Worm (Caenorhabditis elegans) whole organism, L4/young adult: ENCODE measurements around the gene set-13.

Experiments
- W03F9.2 ChIP-seq: fragments of 150-350 bp; optimal IDR thresholded peaks from 2 replicates; lab custom pipeline; 2014; ENCODE audit warnings: missing biosample characterization, missing genetic modification characterization
- dao-5 ChIP-seq: sonication (generic microtip); optimal IDR thresholded peaks from 2 replicates; lab custom pipeline; 2016; ENCODE audit warnings: missing genotype, missing genetic modification characterization, moderate library complexity, missing compliant biosample characterization
- him-1 ChIP-seq: sonication (generic microtip); optimal IDR thresholded peaks from 2 replicates; lab custom pipeline; 2016; ENCODE audit warnings: missing genotype, missing genetic modification reagents, missing genetic modification characterization, missing compliant biosample characterization

The set-13 gene

DNA sequence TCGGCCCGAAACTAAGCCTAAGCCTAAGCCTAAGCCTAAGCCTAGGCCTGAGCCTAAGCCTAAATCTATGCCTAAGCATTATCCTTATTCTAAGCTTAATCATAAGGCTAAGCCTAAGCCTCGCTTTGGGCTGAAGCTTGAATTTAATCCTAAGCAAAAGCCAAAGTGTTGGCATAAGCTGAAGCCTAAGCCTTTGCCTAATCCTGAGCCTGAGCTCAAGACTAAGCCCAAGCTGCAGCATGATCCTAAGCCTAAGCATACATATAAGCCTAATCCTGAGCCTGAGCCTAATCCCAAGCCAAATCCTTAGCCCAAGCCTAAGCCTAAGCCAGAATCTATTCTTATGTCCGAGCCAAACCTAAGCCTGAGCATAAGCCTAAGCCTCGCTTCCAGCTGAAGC lies 29.8 kb downstream of the set-13 start:
- TF ChIP-seq dao-5 (tag; lab: Kevin White, UChicago) (no peak), him-1 (tag; lab: Kevin White, UChicago) (no peak), W03F9.2 (tag; lab: Kevin White, UChicago) (no peak)

DNA sequence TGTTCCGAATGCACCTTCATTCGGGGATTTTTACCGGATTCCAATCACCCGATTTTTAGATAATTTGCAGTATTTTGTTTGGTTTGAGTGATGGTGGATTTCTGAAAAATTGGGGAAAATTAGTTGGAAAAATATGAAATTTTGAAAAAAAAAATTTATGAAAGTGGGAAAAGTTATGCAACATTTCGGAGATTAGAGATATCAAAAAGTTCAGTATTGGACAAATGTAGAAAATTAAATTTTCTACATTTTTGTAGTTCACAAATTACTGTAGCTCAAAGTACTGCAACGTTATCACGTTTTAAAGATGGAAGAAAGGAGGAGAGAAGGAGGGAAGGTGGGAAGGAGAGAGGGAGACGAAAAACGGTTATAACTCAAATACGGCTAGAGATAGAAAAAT lies 35.7 kb downstream of the set-13 start, which contains the start of gene ptc-3:
TSS of gene ptc-3 (minus strand) at position 101 of the 400 bp plus-strand sequence.
- TF ChIP-seq W03F9.2 (tag; lab: Kevin White, UChicago), result no peak
- no peak for TF ChIP-seq him-1 (tag; lab: Kevin White, UChicago)
- no peak for TF ChIP-seq dao-5 (tag; lab: Kevin White, UChicago)

DNA sequence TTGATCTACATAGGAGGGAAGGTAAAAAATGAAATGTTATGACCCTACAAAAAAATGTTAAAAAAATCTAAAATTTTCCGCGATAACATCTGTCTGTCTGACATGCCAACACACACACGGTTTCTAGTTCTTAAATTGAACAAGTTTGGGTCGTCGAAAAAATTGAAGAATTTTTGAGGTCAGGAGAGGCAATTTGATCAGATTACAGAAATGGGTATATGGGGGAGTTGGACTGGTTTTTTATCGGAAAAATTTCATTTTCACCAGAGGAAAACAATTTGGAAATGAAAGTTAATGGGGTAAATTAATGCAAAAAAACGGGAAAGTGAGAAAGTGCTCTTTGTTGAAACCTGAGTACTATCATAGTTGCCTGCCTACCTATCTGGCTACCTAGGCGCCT lies 37.0 kb downstream of the set-13 start:
- TF ChIP-seq him-1 (tag; lab: Kevin White, UChicago), result no peak
- no peak for TF ChIP-seq dao-5 (tag; lab: Kevin White, UChicago)
- no peak for TF ChIP-seq W03F9.2 (tag; lab: Kevin White, UChicago)

DNA sequence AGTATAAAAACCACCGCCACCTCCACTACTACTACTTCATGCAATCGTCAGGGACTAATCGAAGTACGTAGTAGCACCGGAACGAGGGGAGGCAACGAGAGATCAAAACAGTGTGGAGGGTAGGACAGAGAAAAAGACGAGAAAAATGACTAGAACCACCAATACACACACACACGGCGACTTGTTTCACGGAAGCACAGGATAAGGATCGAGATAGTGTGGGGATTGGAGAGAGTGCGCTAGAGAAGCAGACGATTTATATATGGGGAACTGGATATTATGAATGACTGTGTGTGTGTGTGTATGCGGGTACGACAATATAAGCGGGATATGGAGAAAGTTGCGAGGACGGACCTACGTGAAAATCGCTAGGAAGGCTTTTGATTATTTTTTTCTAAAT lies 38.0 kb downstream of the set-13 start:
- TF ChIP-seq W03F9.2 (tag; lab: Kevin White, UChicago) (no peak), dao-5 (tag; lab: Kevin White, UChicago) (no peak), him-1 (tag; lab: Kevin White, UChicago) (no peak)

DNA sequence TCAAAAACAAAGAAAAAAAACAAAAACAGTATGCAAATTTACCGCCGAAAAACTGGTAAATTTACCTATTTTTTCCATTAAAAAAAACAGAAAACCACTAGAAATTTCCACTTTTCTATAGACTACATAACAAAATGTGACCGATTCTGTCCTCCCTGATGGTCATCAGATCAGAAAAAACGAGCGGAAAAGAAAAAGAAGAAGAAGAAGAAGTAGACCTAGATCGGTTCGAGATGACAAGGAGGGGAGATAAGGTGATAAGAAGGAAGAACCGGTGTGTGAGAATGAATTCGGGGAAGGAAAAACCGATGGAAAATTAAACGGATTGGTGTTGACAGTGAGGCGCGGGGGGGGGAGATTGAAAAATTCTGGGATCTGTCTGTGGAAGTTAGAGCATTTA lies 39.3 kb downstream of the set-13 start:
- no peak for TF ChIP-seq dao-5 (tag; lab: Kevin White, UChicago)
- no peak for TF ChIP-seq W03F9.2 (tag; lab: Kevin White, UChicago)
- no peak for TF ChIP-seq him-1 (tag; lab: Kevin White, UChicago)

DNA sequence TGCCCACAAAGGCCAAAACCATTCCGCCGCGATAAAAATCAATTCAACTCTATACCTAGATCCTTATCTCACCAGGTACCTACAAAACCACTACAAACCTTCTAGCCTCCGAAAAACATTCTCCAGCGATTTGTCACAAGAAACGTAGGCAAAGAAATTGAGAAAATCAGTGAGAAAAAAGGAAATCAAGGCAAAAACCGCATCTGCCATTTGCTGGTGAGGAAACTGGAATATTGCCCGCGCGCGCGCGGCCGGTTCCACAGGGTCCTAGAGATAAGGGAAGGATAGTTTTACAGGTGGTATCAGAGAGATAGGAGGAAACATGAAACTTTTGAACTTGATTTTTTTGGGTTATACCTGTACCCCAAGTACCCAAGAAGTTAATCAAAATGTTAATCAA lies 40.8 kb downstream of the set-13 start:
- TF ChIP-seq W03F9.2 (tag; lab: Kevin White, UChicago) (no peak), dao-5 (tag; lab: Kevin White, UChicago) (no peak), him-1 (tag; lab: Kevin White, UChicago) (no peak)

DNA sequence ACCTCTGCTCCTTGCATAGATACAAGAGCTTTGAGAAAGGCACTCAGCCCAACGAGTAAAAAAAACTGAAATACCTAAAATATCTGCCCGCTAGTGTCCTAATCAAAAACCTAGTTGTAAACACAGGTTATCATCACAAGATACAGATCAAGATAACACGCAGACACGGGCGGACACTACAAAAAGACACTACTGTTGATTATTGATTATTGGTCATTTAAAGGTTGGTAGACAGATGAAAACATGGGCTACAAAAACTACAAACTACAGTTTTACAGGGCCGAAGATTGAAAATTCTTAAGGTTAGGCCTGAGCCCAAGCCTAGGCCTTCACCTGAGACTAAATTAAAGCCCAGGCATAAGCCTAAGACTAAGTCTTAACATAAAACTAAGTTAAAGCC lies 42.1 kb downstream of the set-13 start:
- TF ChIP-seq him-1 (tag; lab: Kevin White, UChicago) (no peak), W03F9.2 (tag; lab: Kevin White, UChicago) (no peak), dao-5 (tag; lab: Kevin White, UChicago) (no peak)

DNA sequence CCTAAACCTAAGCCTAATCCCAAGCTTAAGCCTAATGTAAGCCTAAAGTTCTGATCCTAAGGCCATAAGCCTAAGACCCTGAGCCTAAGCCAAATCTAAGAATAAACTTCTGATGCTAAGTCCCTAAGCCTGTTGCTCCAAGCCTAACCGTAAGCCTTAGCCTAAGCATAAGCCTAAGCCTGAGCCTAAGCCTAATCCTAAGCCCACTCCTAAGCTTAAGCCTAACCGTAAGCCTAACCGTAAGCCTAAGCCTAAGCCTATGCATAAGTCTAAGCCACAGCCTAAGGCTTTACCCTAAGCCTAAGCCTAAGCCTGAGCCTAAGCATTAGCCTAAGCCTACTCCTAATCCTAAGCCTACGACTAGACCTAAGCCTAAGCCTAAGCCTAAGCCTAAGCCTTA lies 42.5 kb downstream of the set-13 start:
- TF ChIP-seq W03F9.2 (tag; lab: Kevin White, UChicago), result no peak
- no peak for TF ChIP-seq him-1 (tag; lab: Kevin White, UChicago)
- no peak for TF ChIP-seq dao-5 (tag; lab: Kevin White, UChicago)

DNA sequence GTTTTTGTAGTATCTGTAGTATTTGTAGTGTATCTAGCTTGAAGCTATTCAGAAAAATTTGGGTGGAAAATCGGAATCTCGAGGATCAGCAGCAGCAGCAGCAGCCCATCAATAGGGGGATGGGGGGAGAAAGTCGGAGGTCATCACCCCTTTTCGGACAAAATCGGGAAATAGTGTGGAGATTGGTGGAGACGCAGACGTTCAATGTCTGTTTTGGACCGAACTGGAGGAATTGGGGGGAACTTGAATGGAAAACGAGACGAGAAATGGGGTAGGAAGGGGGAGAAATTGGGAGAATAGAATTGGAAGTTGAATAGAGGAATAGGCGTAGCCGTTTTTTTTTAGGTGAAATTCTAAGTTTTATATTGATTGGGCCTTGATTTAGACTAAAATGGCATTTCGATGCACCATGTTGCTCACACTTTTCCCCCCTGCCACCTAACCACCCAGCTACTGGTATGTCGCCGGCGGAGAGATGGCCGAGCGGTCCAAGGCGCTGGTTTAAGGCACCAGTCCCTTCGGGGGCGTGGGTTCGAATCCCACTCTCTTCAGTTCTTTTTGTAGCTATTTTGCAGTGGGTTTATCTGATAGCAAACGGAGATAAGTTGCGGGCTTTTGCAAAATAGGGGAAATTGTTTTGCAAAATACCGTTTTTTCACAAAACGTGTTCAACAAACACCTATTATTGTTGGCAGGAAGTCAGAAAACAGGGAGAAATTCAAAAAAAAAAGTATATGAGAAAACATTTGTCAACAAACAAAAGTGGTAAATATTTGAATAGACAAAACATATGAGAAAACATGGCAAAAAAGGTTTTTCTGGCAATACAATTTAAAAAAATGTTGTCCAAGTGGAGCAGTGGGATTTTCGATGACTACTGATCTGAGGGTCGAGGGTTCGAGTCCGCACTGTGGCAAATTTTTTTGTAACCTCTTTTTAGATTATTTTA lies 43.4 kb downstream of the set-13 start:
- TF ChIP-seq him-1 (tag; lab: Kevin White, UChicago) (no peak), dao-5 (tag; lab: Kevin White, UChicago) (peak; percentile 26)

DNA sequence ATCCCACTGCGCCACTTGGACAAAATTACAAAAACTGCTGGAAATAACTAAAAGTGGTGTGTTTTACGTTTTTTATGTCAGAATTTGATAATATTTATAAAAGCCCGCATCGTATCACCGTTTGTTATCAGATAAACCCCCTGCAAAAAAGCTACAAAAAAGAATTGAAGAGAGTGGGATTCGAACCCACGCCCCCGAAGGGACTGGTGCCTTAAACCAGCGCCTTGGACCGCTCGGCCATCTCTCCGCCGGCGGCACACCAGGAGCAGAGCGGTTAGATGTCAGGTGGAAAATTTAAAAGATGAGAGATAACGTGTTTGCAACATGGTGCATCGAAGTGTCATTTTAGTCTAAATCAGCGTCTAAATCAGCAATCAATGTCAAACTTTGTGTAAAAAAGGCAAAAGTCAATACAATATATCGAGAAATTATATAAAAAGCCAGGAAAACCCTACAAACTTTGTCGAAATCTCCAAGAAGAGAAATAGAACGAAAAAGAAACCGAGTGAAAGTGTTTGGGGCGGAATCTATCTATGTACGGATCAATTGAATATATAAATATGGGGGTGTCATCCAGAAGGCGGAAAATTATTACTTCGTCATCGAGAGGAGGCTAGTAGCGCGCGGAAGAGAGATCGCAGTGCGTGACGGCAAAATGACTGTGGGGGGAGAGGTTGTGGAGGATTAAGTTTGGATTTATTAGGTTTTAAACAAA lies 44.8 kb downstream of the set-13 start:
- TF ChIP-seq W03F9.2 (tag; lab: Kevin White, UChicago) (no peak), him-1 (tag; lab: Kevin White, UChicago) (no peak), dao-5 (tag; lab: Kevin White, UChicago) (peak; percentile 6)

DNA sequence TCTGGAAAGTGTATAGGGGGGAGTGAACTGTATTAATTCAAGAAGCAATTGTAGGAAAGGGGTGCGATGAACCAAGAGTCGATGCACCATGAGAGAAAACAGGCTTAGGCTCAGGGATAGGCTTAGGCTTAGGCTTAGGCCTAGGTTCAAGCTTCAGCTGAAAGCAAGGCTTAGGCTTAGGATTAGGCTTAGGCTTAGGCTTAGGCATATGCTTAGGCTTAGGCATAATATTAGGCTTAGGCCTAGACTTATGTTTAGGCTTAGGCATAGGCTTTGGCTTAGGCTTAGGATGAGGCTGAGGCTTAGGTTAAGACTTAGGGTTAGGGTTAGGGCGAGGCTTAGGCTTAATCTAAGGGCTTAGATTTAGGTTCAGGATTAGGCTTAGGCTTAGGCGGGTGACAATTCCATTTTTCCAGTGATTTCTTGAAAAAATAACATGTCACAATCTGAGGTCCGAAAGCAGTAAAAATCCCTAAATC lies 45.8 kb downstream of the set-13 start:
- TF ChIP-seq him-1 (tag; lab: Kevin White, UChicago) (no peak), W03F9.2 (tag; lab: Kevin White, UChicago) (no peak), dao-5 (tag; lab: Kevin White, UChicago) (no peak)

DNA sequence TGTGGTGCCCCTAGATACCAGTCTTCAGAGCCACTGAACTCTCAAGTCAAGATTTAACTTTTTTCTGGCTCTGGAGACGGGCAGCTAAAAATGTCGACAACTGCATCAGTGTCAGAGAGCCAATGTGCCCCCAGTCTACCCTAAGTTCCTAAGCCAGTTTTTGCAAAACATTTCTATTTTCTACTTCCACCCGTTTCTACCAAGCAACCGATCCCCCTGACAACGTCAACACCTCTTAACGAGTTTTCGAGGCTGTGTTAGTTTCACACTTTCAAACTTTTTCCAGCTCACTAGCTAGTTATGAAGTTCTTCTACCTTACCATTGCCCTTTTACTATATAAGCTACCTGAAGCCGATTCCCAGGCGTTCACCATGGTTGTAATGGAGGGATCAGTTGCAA lies 47.5 kb downstream of the set-13 start, which contains the start of gene Y110A2AL.5:
TSS of gene Y110A2AL.5 (plus strand) at position 301 of the 400 bp plus-strand sequence.
- TF ChIP-seq him-1 (tag; lab: Kevin White, UChicago) (no peak), W03F9.2 (tag; lab: Kevin White, UChicago) (no peak), dao-5 (tag; lab: Kevin White, UChicago) (no peak)

DNA sequence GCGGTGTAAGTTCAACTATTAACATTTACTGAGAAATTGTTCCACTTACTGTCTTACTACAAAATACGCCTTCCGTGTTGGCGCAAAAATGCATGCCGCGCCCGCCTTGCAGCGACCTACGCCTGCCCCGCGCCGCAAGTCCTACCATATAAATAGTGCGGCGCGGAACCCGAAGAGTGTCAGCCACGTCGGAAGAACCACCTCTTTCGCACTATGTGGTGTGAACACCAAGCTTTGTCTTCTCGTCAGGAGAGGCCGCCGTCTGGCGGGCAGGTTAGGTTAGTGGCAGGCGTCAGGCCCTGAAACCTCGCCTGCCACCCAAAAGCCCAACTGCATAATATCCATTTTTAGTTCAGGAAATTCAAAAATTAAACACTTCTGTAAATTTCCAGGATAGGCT lies 48.6 kb downstream of the set-13 start:
- TF ChIP-seq dao-5 (tag; lab: Kevin White, UChicago), result no peak
- no peak for TF ChIP-seq him-1 (tag; lab: Kevin White, UChicago)
- TF ChIP-seq W03F9.2 (tag; lab: Kevin White, UChicago), result no peak
